Fruit fly (Drosophila melanogaster) whole organism, embryonic: Measurements from ENCODE around the gene CG31141.

ENCODE experiments used
- Bdp1 ChIP-seq: fragments of 200-800 bp; sonication (Bioruptor generic); optimal IDR thresholded peaks from 3 replicates; lab custom pipeline; 2016; ENCODE audit warnings: missing biosample characterization, missing genetic modification characterization
- CG10267 ChIP-seq: fragments of 200-800 bp; sonication (Bioruptor generic); optimal IDR thresholded peaks from 2 replicates; lab custom pipeline; 2018; ENCODE audit warnings: missing biosample characterization, mild to moderate bottlenecking, missing genetic modification characterization, moderate library complexity
- CG12219 ChIP-seq: fragments of 200-800 bp; sonication (Bioruptor generic); optimal IDR thresholded peaks from 3 replicates; lab custom pipeline; 2018; ENCODE audit warnings: missing biosample characterization, mild to moderate bottlenecking, missing genetic modification characterization
- CG12236 ChIP-seq: fragments of 200-800 bp; sonication (Bioruptor generic); optimal IDR thresholded peaks from 2 replicates; lab custom pipeline; 2016; ENCODE audit warnings: missing biosample characterization, missing genetic modification characterization
- CG12744 ChIP-seq: fragments of 200-800 bp; sonication (Bioruptor generic); optimal IDR thresholded peaks from 2 replicates; lab custom pipeline; 2016; ENCODE audit warnings: missing biosample characterization, missing genetic modification characterization
- CG13894 ChIP-seq: fragments of 200-800 bp; sonication (Bioruptor generic); optimal IDR thresholded peaks from 3 replicates; lab custom pipeline; 2018; ENCODE audit warnings: missing biosample characterization, mild to moderate bottlenecking, missing genetic modification characterization, moderate library complexity
- CG34224 ChIP-seq: fragments of 200-800 bp; sonication (Bioruptor generic); IDR thresholded peaks from 3 replicates; pipeline ENCODE4 v1.3.6; 2022; ENCODE audit warnings: missing biosample characterization, missing genetic modification characterization; ENCODE audit not compliant: partially characterized antibody
- CG34376 ChIP-seq: fragments of 200-800 bp; sonication (Bioruptor generic); optimal IDR thresholded peaks from 2 replicates; lab custom pipeline; 2018; ENCODE audit warnings: missing biosample characterization, mild to moderate bottlenecking, missing genetic modification characterization
- CG43689 ChIP-seq: fragments of 200-800 bp; sonication (Bioruptor generic); IDR thresholded peaks from 2 replicates; pipeline ENCODE4 v1.3.6; 2022; ENCODE audit warnings: missing biosample characterization, missing genetic modification characterization
- CG4854 ChIP-seq: fragments of 200-800 bp; sonication (Bioruptor generic); optimal IDR thresholded peaks from 2 replicates; lab custom pipeline; 2016; ENCODE audit warnings: missing biosample characterization, missing genetic modification characterization, inconsistent platforms
- CG7928 ChIP-seq: fragments of 200-800 bp; sonication (Bioruptor generic); optimal IDR thresholded peaks from 2 replicates; lab custom pipeline; 2017; ENCODE audit warnings: missing biosample characterization, mild to moderate bottlenecking, missing genetic modification characterization
- CG8290 ChIP-seq, 3 experiments: fragments of 200-800 bp; sonication (Bioruptor generic); optimal IDR thresholded peaks; 2 replicates each; lab custom pipeline; 2016 to 2019; ENCODE audit warnings: missing biosample characterization in 3 of 3, missing genetic modification characterization in 3 of 3, mild to moderate bottlenecking in 2 of 3, moderate library complexity in 1 of 3
- CG8944 ChIP-seq: fragments of 200-800 bp; sonication (Bioruptor generic); optimal IDR thresholded peaks from 3 replicates; lab custom pipeline; 2016; ENCODE audit warnings: missing biosample characterization, missing genetic modification characterization
- Eip74EF ChIP-seq, 2 experiments: fragments of 200-800 bp in 1 of 2; fragments of >200 bp in 1 of 2; sonication (Bioruptor generic) in 1 of 2; optimal IDR thresholded peaks; 2 replicates each; lab custom pipeline; 2017 to 2019; ENCODE audit warnings: missing biosample characterization in 2 of 2, missing genetic modification characterization in 2 of 2, mild to moderate bottlenecking in 1 of 2, moderate library complexity in 1 of 2
- GATAe ChIP-seq: fragments of 200-800 bp; sonication (Bioruptor generic); conservative IDR thresholded peaks from 2 replicates; pipeline ENCODE4 v1.3.6; 2022; ENCODE audit warnings: missing biosample characterization, missing genetic modification characterization
- H2.0 ChIP-seq: fragments of 200-800 bp; sonication (Bioruptor generic); IDR thresholded peaks from 2 replicates; pipeline ENCODE4 v1.3.6; 2022; ENCODE audit warnings: missing biosample characterization, missing genetic modification characterization
- HLH4C ChIP-seq: fragments of 200-800 bp; sonication (Bioruptor generic); IDR thresholded peaks from 3 replicates; pipeline ENCODE4 v1.3.6; 2022; ENCODE audit warnings: missing biosample characterization, missing genetic modification characterization; ENCODE audit not compliant: partially characterized antibody
- MBD-R2 ChIP-seq: fragments of 200-800 bp; sonication (Bioruptor generic); IDR thresholded peaks from 2 replicates; pipeline ENCODE4 v1.3.6; 2022; ENCODE audit warnings: missing biosample characterization, missing genetic modification characterization
- Mad ChIP-seq: fragments of 200-800 bp; sonication (Bioruptor generic); optimal IDR thresholded peaks from 2 replicates; lab custom pipeline; 2016; ENCODE audit warnings: missing biosample characterization, missing genetic modification characterization
- Meics ChIP-seq: fragments of 200-800 bp; sonication (Bioruptor generic); optimal IDR thresholded peaks from 2 replicates; lab custom pipeline; 2017; ENCODE audit warnings: missing biosample characterization, mild to moderate bottlenecking, missing genetic modification characterization
- Mrtf ChIP-seq: fragments of 200-800 bp; sonication (Bioruptor generic); IDR thresholded peaks from 3 replicates; pipeline ENCODE4 v1.3.6; 2022; ENCODE audit warnings: missing biosample characterization, missing genetic modification characterization
- NK7.1 ChIP-seq: fragments of 200-800 bp; sonication (Bioruptor generic); optimal IDR thresholded peaks from 3 replicates; lab custom pipeline; 2016; ENCODE audit warnings: missing biosample characterization, missing genetic modification characterization
- Nf-YC ChIP-seq: fragments of 200-800 bp; optimal IDR thresholded peaks from 3 replicates; lab custom pipeline; 2019; ENCODE audit warnings: missing biosample characterization, mild to moderate bottlenecking, missing genetic modification characterization, moderate library complexity
- Rfx ChIP-seq: fragments of 200-800 bp; sonication (Bioruptor generic); IDR thresholded peaks from 2 replicates; pipeline ENCODE4 v1.3.6; 2022; ENCODE audit warnings: missing biosample characterization, missing genetic modification characterization
- Side ChIP-seq: fragments of 200-800 bp; sonication (Bioruptor generic); optimal IDR thresholded peaks from 2 replicates; lab custom pipeline; 2016; ENCODE audit warnings: missing biosample characterization, missing genetic modification characterization
- Sin3A ChIP-seq: fragments of >200 bp; optimal IDR thresholded peaks from 2 replicates; lab custom pipeline; 2018
- Six4 ChIP-seq: fragments of 200-800 bp; sonication (Bioruptor generic); optimal IDR thresholded peaks from 2 replicates; lab custom pipeline; 2016; ENCODE audit warnings: missing biosample characterization, missing genetic modification characterization
- Sox100B ChIP-seq: fragments of 200-800 bp; sonication (Bioruptor generic); optimal IDR thresholded peaks from 3 replicates; lab custom pipeline; 2018; ENCODE audit warnings: missing biosample characterization, mild to moderate bottlenecking, missing genetic modification characterization
- bbx ChIP-seq: fragments of 200-800 bp; sonication (Bioruptor generic); IDR thresholded peaks from 2 replicates; pipeline ENCODE4 v1.3.6; 2022; ENCODE audit warnings: missing biosample characterization, missing genetic modification characterization; ENCODE audit not compliant: partially characterized antibody
- crc ChIP-seq: fragments of 200-800 bp; sonication (Bioruptor generic); optimal IDR thresholded peaks from 2 replicates; lab custom pipeline; 2016; ENCODE audit warnings: missing biosample characterization, missing genetic modification characterization
- fd96Cb ChIP-seq: fragments of 200-800 bp; sonication (Bioruptor generic); optimal IDR thresholded peaks from 2 replicates; lab custom pipeline; 2018; ENCODE audit warnings: missing biosample characterization, mild to moderate bottlenecking, missing genetic modification characterization, moderate library complexity
- gcm ChIP-seq: fragments of 200-800 bp; sonication (Bioruptor generic); optimal IDR thresholded peaks from 2 replicates; lab custom pipeline; 2019; ENCODE audit warnings: missing biosample characterization, mild to moderate bottlenecking, missing genetic modification characterization, moderate library complexity
- gem ChIP-seq: fragments of 200-800 bp; sonication (Bioruptor generic); optimal IDR thresholded peaks from 2 replicates; lab custom pipeline; 2019; ENCODE audit warnings: missing biosample characterization, mild to moderate bottlenecking, missing genetic modification characterization, moderate library complexity
- her ChIP-seq: fragments of 200-800 bp; sonication (Bioruptor generic); optimal IDR thresholded peaks from 2 replicates; lab custom pipeline; 2016; ENCODE audit warnings: missing biosample characterization, missing genetic modification characterization
- ken ChIP-seq: fragments of 200-800 bp; sonication (Bioruptor generic); IDR thresholded peaks from 3 replicates; pipeline ENCODE4 v1.3.6; 2022; ENCODE audit warnings: missing biosample characterization, missing genetic modification characterization
- lov ChIP-seq, 2 experiments: fragments of 200-800 bp in 1 of 2; fragments of >200 bp in 1 of 2; sonication (Bioruptor generic) in 1 of 2; IDR thresholded peaks in 1 of 2; optimal IDR thresholded peaks in 1 of 2; 2 replicates in 1 of 2; 3 replicates in 1 of 2; pipeline versions ENCODE4 v1.3.6 to Lab custom; 2017 to 2022; ENCODE audit warnings: missing biosample characterization in 1 of 2, missing genetic modification characterization in 1 of 2
- p53 ChIP-seq: fragments of 200-800 bp; sonication (Bioruptor generic); optimal IDR thresholded peaks from 2 replicates; lab custom pipeline; 2016; ENCODE audit warnings: missing biosample characterization, missing genetic modification characterization
- ranshi ChIP-seq: fragments of 200-800 bp; sonication (Bioruptor generic); IDR thresholded peaks from 2 replicates; pipeline ENCODE4 v1.3.6; 2022; ENCODE audit warnings: missing biosample characterization, missing genetic modification characterization
- sd ChIP-seq: fragments of 200-800 bp; sonication (Bioruptor generic); optimal IDR thresholded peaks from 3 replicates; lab custom pipeline; 2018; ENCODE audit warnings: missing biosample characterization, mild to moderate bottlenecking, missing genetic modification characterization, moderate library complexity
- sna ChIP-seq: fragments of 200-800 bp; sonication (Bioruptor generic); IDR thresholded peaks from 2 replicates; pipeline ENCODE4 v1.3.6; 2022; ENCODE audit warnings: missing biosample characterization, missing genetic modification characterization; ENCODE audit not compliant: partially characterized antibody
- ssp ChIP-seq: fragments of 200-800 bp; sonication (Bioruptor generic); IDR thresholded peaks from 2 replicates; pipeline ENCODE4 v1.3.6; 2022; ENCODE audit warnings: missing biosample characterization, missing genetic modification characterization
- stwl ChIP-seq: fragments of 200-800 bp; sonication (Bioruptor generic); optimal IDR thresholded peaks from 3 replicates; lab custom pipeline; 2018; ENCODE audit warnings: missing biosample characterization, mild to moderate bottlenecking, missing genetic modification characterization, moderate library complexity
- sug ChIP-seq: fragments of 200-800 bp; optimal IDR thresholded peaks from 2 replicates; lab custom pipeline; 2019; ENCODE audit warnings: missing biosample characterization, mild to moderate bottlenecking, missing genetic modification characterization, moderate library complexity
- tgo ChIP-seq: fragments of 200-800 bp; sonication (Bioruptor generic); IDR thresholded peaks from 3 replicates; pipeline ENCODE4 v1.3.6; 2022; ENCODE audit warnings: missing biosample characterization, missing genetic modification characterization
- ttk ChIP-seq: fragments of 200-800 bp; sonication (Bioruptor generic); IDR thresholded peaks from 2 replicates; pipeline ENCODE4 v2.1.2; 2022; ENCODE audit warnings: missing biosample characterization, missing genetic modification characterization
- twi ChIP-seq: fragments of 200-800 bp; optimal IDR thresholded peaks from 2 replicates; lab custom pipeline; 2019; ENCODE audit warnings: missing biosample characterization, mild to moderate bottlenecking, missing genetic modification characterization, moderate library complexity
- unpg ChIP-seq: fragments of 200-800 bp; sonication (Bioruptor generic); optimal IDR thresholded peaks from 3 replicates; lab custom pipeline; 2018; ENCODE audit warnings: missing biosample characterization, mild to moderate bottlenecking, missing genetic modification characterization, moderate library complexity
- usp ChIP-seq: fragments of >200 bp; optimal IDR thresholded peaks from 2 replicates; lab custom pipeline; 2017; ENCODE audit warnings: missing biosample characterization, missing genetic modification characterization
- vnd ChIP-seq: fragments of 200-800 bp; sonication (Bioruptor generic); IDR thresholded peaks from 3 replicates; pipeline ENCODE4 v1.3.6; 2022; ENCODE audit warnings: missing biosample characterization, missing genetic modification characterization; ENCODE audit not compliant: partially characterized antibody
- wdn ChIP-seq: fragments of 200-800 bp; sonication (Bioruptor generic); IDR thresholded peaks from 2 replicates; pipeline ENCODE4 v1.3.6; 2022; ENCODE audit warnings: missing biosample characterization, missing genetic modification characterization
- z ChIP-seq: fragments of 200-800 bp; sonication (Bioruptor generic); IDR thresholded peaks from 3 replicates; pipeline ENCODE4 v1.3.6; 2022; ENCODE audit warnings: missing biosample characterization, missing genetic modification characterization

CG31141 gene

dm6 chr3R:23890886-23891285, 32.2 kb upstream of the CG31141 start, which contains the start of gene TfIIA-S (continued):
- TF ChIP-seq Eip74EF (GFP tag; optimal IDR thresholded peaks at IDR 0.05; lab: Kevin White, UChicago) (no peak), gem (tag; lab: Kevin White, UChicago) (no peak), Nf-YC (tag; lab: Kevin White, UChicago) (peak; percentile 56), unpg (GFP tag; lab: Kevin White, UChicago) (no peak), Six4 (GFP tag; lab: Kevin White, UChicago) (peak; percentile 52), NK7.1 (GFP tag; lab: Kevin White, UChicago) (no peak), CG10267 (tag; lab: Kevin White, UChicago) (peak; percentile 99), Sox100B (GFP tag; lab: Kevin White, UChicago) (no peak), tgo (GFP tag; lab: Robert Waterston, UW) (no peak), HLH4C (no peak), CG12219 (GFP tag; lab: Kevin White, UChicago) (no peak), CG12236 (GFP tag; lab: Kevin White, UChicago) (peak; percentile 66), usp (no peak), Mrtf (GFP tag; lab: Robert Waterston, UW) (no peak), fd96Cb (tag; lab: Kevin White, UChicago) (peak; percentile 22), sug (tag; lab: Kevin White, UChicago) (peak; percentile 78), Mad (GFP tag; lab: Kevin White, UChicago) (peak; percentile 80), ssp (GFP tag; lab: Robert Waterston, UW) (no peak), CG7928 (GFP tag; lab: Kevin White, UChicago) (peak; percentile 54), Sin3A (lab: Kevin White, UChicago) (peak; percentile 65), ranshi (GFP tag; lab: Robert Waterston, UW) (no peak), twi (tag; lab: Kevin White, UChicago) (peak; percentile 3), ken (GFP tag; lab: Robert Waterston, UW) (no peak), CG43689 (GFP tag; lab: Robert Waterston, UW) (no peak), lov (optimal IDR thresholded peaks at IDR 0.05; lab: Kevin White, UChicago) (no peak), lov (GFP tag; IDR thresholded peaks at IDR 0.05; lab: Robert Waterston, UW) (no peak), CG12744 (GFP tag; lab: Kevin White, UChicago) (peak; percentile 69), ttk (GFP tag; lab: Robert Waterston, UW) (no peak), CG8944 (peak; percentile 85), vnd (GFP tag; lab: Robert Waterston, UW) (no peak), her (GFP tag; lab: Kevin White, UChicago) (peak; percentile 86), sd (tag; lab: Kevin White, UChicago) (no peak), Rfx (no peak), MBD-R2 (GFP tag; lab: Robert Waterston, UW) (no peak), CG8290 (GFP tag; optimal IDR thresholded peaks at IDR 0.05; lab: Kevin White, UChicago) (peak; percentile 85), CG8290 (tag; optimal IDR thresholded peaks at IDR 0.05; lab: Kevin White, UChicago) (peak; percentile 62 to 96), H2.0 (GFP tag; lab: Robert Waterston, UW) (no peak), sna (GFP tag; lab: Robert Waterston, UW) (no peak), crc (GFP tag; lab: Kevin White, UChicago) (peak; percentile 9), CG13894 (no peak), wdn (no peak), GATAe (GFP tag; lab: Robert Waterston, UW) (no peak), Bdp1 (GFP tag; lab: Kevin White, UChicago) (peak; percentile 68), p53 (GFP tag; lab: Kevin White, UChicago) (peak; percentile 94), CG4854 (GFP tag; lab: Kevin White, UChicago) (peak; percentile 68), bbx (GFP tag; lab: Robert Waterston, UW) (no peak), Side (GFP tag; lab: Kevin White, UChicago) (peak; percentile 80), stwl (tag; lab: Kevin White, UChicago) (peak; percentile 94), CG34376 (peak; percentile 60), CG34224 (GFP tag; lab: Robert Waterston, UW) (no peak), z (no peak), Meics (GFP tag; lab: Kevin White, UChicago) (peak; percentile 72), gcm (no peak)
